Worm (Caenorhabditis elegans): ENCODE results near the gene wrt-4.

Gene wrt-4

ce11 chrX:15741852-15742251 lies 15.2 kb downstream of the wrt-4 start (continued):
- TF ChIP-seq nhr-76 (tag; optimal IDR thresholded peaks at IDR 0.05): no peak
- TF ChIP-seq zag-1 (tag; optimal IDR thresholded peaks at IDR 0.05): no peak
- peak; percentile 28 for TF ChIP-seq R02D3.7 (tag; optimal IDR thresholded peaks at IDR 0.05)
- TF ChIP-seq snpc-4 (tag; optimal IDR thresholded peaks at IDR 0.05): peak; percentile 41
- TF ChIP-seq pha-4 (tag; optimal IDR thresholded peaks at IDR 0.05): peak; percentile 47
- peak; percentile 15 for TF ChIP-seq nhr-25 (tag; optimal IDR thresholded peaks at IDR 0.05)
- no peak for TF ChIP-seq daf-12 (tag; optimal IDR thresholded peaks at IDR 0.05)
- no peak for TF ChIP-seq nhr-237 (tag; optimal IDR thresholded peaks at IDR 0.05)
- TF ChIP-seq nhr-28 (tag; optimal IDR thresholded peaks at IDR 0.05): no peak
- peak; percentile 20 for TF ChIP-seq lsy-12 (tag; optimal IDR thresholded peaks at IDR 0.05)
- TF ChIP-seq fkh-10 (GFP tag; optimal IDR thresholded peaks at IDR 0.05): no peak
- peak; percentile 50 for TF ChIP-seq pqm-1 (tag; optimal IDR thresholded peaks at IDR 0.05)
- TF ChIP-seq ceh-82 (tag; optimal IDR thresholded peaks at IDR 0.05): peak; percentile 67
- peak; percentile 29 for TF ChIP-seq nhr-23 (tag; optimal IDR thresholded peaks at IDR 0.05)
- TF ChIP-seq fos-1 (tag; optimal IDR thresholded peaks at IDR 0.05): no peak

ce11 chrX:15740526-15740925 lies 16.5 kb downstream of the wrt-4 start, which contains the start of gene srg-64:
srg-64 (minus strand) TSS chrX:15740626.
- no peak for TF ChIP-seq elt-3 (tag; optimal IDR thresholded peaks at IDR 0.05)

- TF ChIP-seq pha-4 (tag; optimal IDR thresholded peaks at IDR 0.05) (peak; percentile 86), tbx-2 (tag; optimal IDR thresholded peaks at IDR 0.05) (peak; percentile 82), fkh-10 (GFP tag; optimal IDR thresholded peaks at IDR 0.05) (no peak), skn-1 (tag; optimal IDR thresholded peaks at IDR 0.05) (peak; percentile 70), ztf-11 (tag; optimal IDR thresholded peaks at IDR 0.05) (no peak), hmg-11 (tag; optimal IDR thresholded peaks at IDR 0.05) (peak; percentile 85), ceh-9 (tag; optimal IDR thresholded peaks at IDR 0.05) (no peak), snpc-4 (tag; optimal IDR thresholded peaks at IDR 0.05) (peak; percentile 85), jun-1 (tag; optimal IDR thresholded peaks at IDR 0.05) (peak; percentile 91), ceh-28 (tag; optimal IDR thresholded peaks at IDR 0.05) (peak; percentile 97), nhr-12 (tag; optimal IDR thresholded peaks at IDR 0.05) (no peak), lsy-12 (tag; optimal IDR thresholded peaks at IDR 0.05) (peak; percentile 65), egl-5 (tag; optimal IDR thresholded peaks at IDR 0.05) (peak; percentile 47), nhr-77 (tag; optimal IDR thresholded peaks at IDR 0.05) (peak; percentile 85), lin-39 (tag; optimal IDR thresholded peaks at IDR 0.05) (peak; percentile 46), elt-2 (tag; optimal IDR thresholded peaks at IDR 0.05) (peak; percentile 48), nhr-43 (tag; optimal IDR thresholded peaks at IDR 0.05; ENCODE audit: poor library complexity, severe bottlenecking) (peak; percentile 92), egl-27 (tag; optimal IDR thresholded peaks at IDR 0.05) (peak; percentile 4), ceh-82 (tag; optimal IDR thresholded peaks at IDR 0.05) (peak; percentile 72), nhr-11 (tag; optimal IDR thresholded peaks at IDR 0.05) (no peak), unc-62 (GFP tag; optimal IDR thresholded peaks at IDR 0.05) (no peak), R02D3.7 (tag; optimal IDR thresholded peaks at IDR 0.05) (peak; percentile 60), ztf-4 (tag; optimal IDR thresholded peaks at IDR 0.05) (no peak), nhr-23 (tag; optimal IDR thresholded peaks at IDR 0.05) (peak; percentile 84), lin-15B (tag; optimal IDR thresholded peaks at IDR 0.05) (peak; percentile 59), mml-1 (tag; optimal IDR thresholded peaks at IDR 0.05) (no peak), nhr-25 (tag; optimal IDR thresholded peaks at IDR 0.05) (peak; percentile 84), pqm-1 (tag; optimal IDR thresholded peaks at IDR 0.05) (peak; percentile 47)
Measured at ce11 chrX:15736419-15736818, 20.6 kb downstream of the wrt-4 start.

- TF ChIP-seq zag-1 (tag; optimal IDR thresholded peaks at IDR 0.05): no peak
- no peak for TF ChIP-seq R02D3.7 (tag; optimal IDR thresholded peaks at IDR 0.05)
- TF ChIP-seq lsy-12 (tag; optimal IDR thresholded peaks at IDR 0.05): no peak
- TF ChIP-seq nfya-1 (tag; optimal IDR thresholded peaks at IDR 0.05; ENCODE audit: insufficient read depth): no peak
Measured at ce11 chrX:15731668-15732067, 25.4 kb downstream of the wrt-4 start, which contains the start of gene lin-15A. lin-15A (plus strand) TSS chrX:15731968.

Data from whole organism, L3 larva.